Worm (Caenorhabditis elegans) whole organism, L3 larva: ENCODE data around the gene ZK1307.4.

Experiments
- ZK546.5 ChIP-seq: sonication (generic microtip); optimal IDR thresholded peaks from 2 replicates; lab custom pipeline; 2017; ENCODE audit warnings: missing biosample characterization, missing genetic modification characterization
- ama-1 ChIP-seq: fragments of 150-350 bp; optimal IDR thresholded peaks from 2 replicates; lab custom pipeline; 2018
- ceh-16 ChIP-seq: sonication (generic microtip); optimal IDR thresholded peaks from 2 replicates; lab custom pipeline; 2017; ENCODE audit warnings: missing biosample characterization, missing genetic modification characterization
- ceh-28 ChIP-seq: fragments of 150-350 bp; optimal IDR thresholded peaks from 2 replicates; lab custom pipeline; 2014; ENCODE audit warnings: missing biosample characterization, missing genetic modification reagents, missing genetic modification characterization
- ceh-9 ChIP-seq: sonication (generic microtip); optimal IDR thresholded peaks from 2 replicates; lab custom pipeline; 2018; ENCODE audit warnings: missing biosample characterization, missing genetic modification characterization
- daf-12 ChIP-seq: fragments of 150-350 bp; optimal IDR thresholded peaks from 2 replicates; lab custom pipeline; 2014; ENCODE audit warnings: missing biosample characterization, missing genetic modification reagents, missing genetic modification characterization
- egl-27 ChIP-seq: sonication (generic microtip); optimal IDR thresholded peaks from 4 replicates; lab custom pipeline; 2017; ENCODE audit warnings: missing biosample characterization, missing genetic modification reagents, missing genetic modification characterization
- egl-5 ChIP-seq: fragments of 150-350 bp; optimal IDR thresholded peaks from 2 replicates; lab custom pipeline; 2017; ENCODE audit warnings: missing biosample characterization, missing genetic modification reagents, missing genetic modification characterization, inconsistent platforms
- elt-1 ChIP-seq: fragments of 150-350 bp; optimal IDR thresholded peaks from 2 replicates; lab custom pipeline; 2014; ENCODE audit warnings: missing biosample characterization, missing genetic modification characterization
- elt-2 ChIP-seq: sonication (generic microtip); optimal IDR thresholded peaks from 2 replicates; lab custom pipeline; 2016; ENCODE audit warnings: missing genetic modification reagents, mild to moderate bottlenecking, missing genetic modification characterization, missing compliant biosample characterization
- elt-3 ChIP-seq, 3 experiments: fragments of 150-350 bp in 1 of 3; sonication (generic microtip) in 2 of 3; optimal IDR thresholded peaks; 2 replicates in 2 of 3; 4 replicates in 1 of 3; lab custom pipeline; 2014 to 2017; ENCODE audit warnings: missing biosample characterization in 3 of 3, missing genetic modification characterization in 3 of 3
- eor-1 ChIP-seq, 2 experiments: fragments of 150-350 bp; optimal IDR thresholded peaks; 2 replicates each; lab custom pipeline; 2014 to 2018; ENCODE audit warnings: missing biosample characterization in 2 of 2, missing genetic modification characterization in 2 of 2
- fos-1 ChIP-seq: fragments of 150-350 bp; optimal IDR thresholded peaks from 2 replicates; lab custom pipeline; 2014; ENCODE audit warnings: missing biosample characterization, missing genetic modification characterization
- hmg-11 ChIP-seq: sonication (generic microtip); optimal IDR thresholded peaks from 2 replicates; lab custom pipeline; 2016; ENCODE audit warnings: missing genetic modification characterization, missing compliant biosample characterization
- jun-1 ChIP-seq: fragments of 150-350 bp; optimal IDR thresholded peaks from 2 replicates; lab custom pipeline; 2014; ENCODE audit warnings: missing biosample characterization, missing genetic modification reagents, missing genetic modification characterization
- lin-15B ChIP-seq: fragments of 150-350 bp; optimal IDR thresholded peaks from 2 replicates; lab custom pipeline; 2014; ENCODE audit warnings: missing biosample characterization, missing genetic modification characterization
- lin-39 ChIP-seq: fragments of 150-350 bp; optimal IDR thresholded peaks from 2 replicates; lab custom pipeline; 2018; ENCODE audit warnings: missing biosample characterization, missing genetic modification reagents, missing genetic modification characterization
- lsy-12 ChIP-seq: sonication (generic microtip); optimal IDR thresholded peaks from 2 replicates; lab custom pipeline; 2016; ENCODE audit warnings: mild to moderate bottlenecking, missing genetic modification characterization, missing compliant biosample characterization
- mdl-1 ChIP-seq: fragments of 150-350 bp; optimal IDR thresholded peaks from 2 replicates; lab custom pipeline; 2014; ENCODE audit warnings: missing biosample characterization, missing genetic modification characterization
- mml-1 ChIP-seq: fragments of 150-350 bp; sonication (generic microtip); optimal IDR thresholded peaks from 3 replicates; lab custom pipeline; 2014; ENCODE audit warnings: missing biosample characterization, missing genetic modification characterization
- nfya-1 ChIP-seq: sonication (generic microtip); optimal IDR thresholded peaks from 2 replicates; lab custom pipeline; 2017; ENCODE audit warnings: missing genetic modification characterization, mild to moderate bottlenecking, missing compliant biosample characterization, antibody characterized with exemption, moderate library complexity; ENCODE audit not compliant: insufficient read depth
- nhr-11 ChIP-seq: fragments of 150-350 bp; optimal IDR thresholded peaks from 2 replicates; lab custom pipeline; 2014; ENCODE audit warnings: missing biosample characterization, missing genetic modification characterization
- nhr-12 ChIP-seq: fragments of 150-350 bp; optimal IDR thresholded peaks from 2 replicates; lab custom pipeline; 2014; ENCODE audit warnings: missing biosample characterization, missing genetic modification characterization
- nhr-23 ChIP-seq: fragments of 150-350 bp; optimal IDR thresholded peaks from 2 replicates; lab custom pipeline; 2014; ENCODE audit warnings: missing biosample characterization, missing genetic modification reagents, missing genetic modification characterization
- nhr-237 ChIP-seq: fragments of 150-350 bp; optimal IDR thresholded peaks from 2 replicates; lab custom pipeline; 2014; ENCODE audit warnings: missing biosample characterization, missing genetic modification characterization
- nhr-25 ChIP-seq: sonication (generic microtip); optimal IDR thresholded peaks from 2 replicates; lab custom pipeline; 2017; ENCODE audit warnings: missing biosample characterization, missing genetic modification characterization
- nhr-28 ChIP-seq: fragments of 150-350 bp; optimal IDR thresholded peaks from 2 replicates; lab custom pipeline; 2014; ENCODE audit warnings: missing biosample characterization, missing genetic modification characterization
- nhr-76 ChIP-seq: fragments of 150-350 bp; sonication (generic microtip); optimal IDR thresholded peaks from 5 replicates; lab custom pipeline; 2014; ENCODE audit warnings: missing biosample characterization, missing genetic modification characterization
- nhr-77 ChIP-seq: fragments of 150-350 bp; optimal IDR thresholded peaks from 2 replicates; lab custom pipeline; 2014; ENCODE audit warnings: missing biosample characterization, missing genetic modification characterization
- pha-4 ChIP-seq: fragments of 150-350 bp; optimal IDR thresholded peaks from 2 replicates; lab custom pipeline; 2014; ENCODE audit warnings: missing biosample characterization, missing genetic modification reagents, missing genetic modification characterization
- pqm-1 ChIP-seq: fragments of 150-350 bp; optimal IDR thresholded peaks from 2 replicates; lab custom pipeline; 2017; ENCODE audit warnings: missing biosample characterization, missing genetic modification characterization, inconsistent platforms
- sea-2 ChIP-seq: fragments of 150-350 bp; sonication (generic microtip); optimal IDR thresholded peaks from 4 replicates; lab custom pipeline; 2014; ENCODE audit warnings: missing biosample characterization, missing genetic modification reagents, missing genetic modification characterization
- skn-1 ChIP-seq: fragments of 150-350 bp; optimal IDR thresholded peaks from 2 replicates; lab custom pipeline; 2014; ENCODE audit warnings: missing biosample characterization, missing genetic modification characterization
- snpc-4 ChIP-seq: fragments of 150-350 bp; optimal IDR thresholded peaks from 2 replicates; lab custom pipeline; 2014; ENCODE audit warnings: missing biosample characterization, missing genetic modification characterization
- tbx-2 ChIP-seq: sonication (generic microtip); optimal IDR thresholded peaks from 2 replicates; lab custom pipeline; 2016; ENCODE audit warnings: mild to moderate bottlenecking, missing genetic modification characterization, missing compliant biosample characterization
- unc-62 ChIP-seq: fragments of 150-350 bp; sonication (generic microtip); optimal IDR thresholded peaks from 4 replicates; lab custom pipeline; 2014; ENCODE audit warnings: missing biosample characterization, missing genetic modification reagents, missing genetic modification characterization
- zag-1 ChIP-seq: fragments of 150-350 bp; optimal IDR thresholded peaks from 2 replicates; lab custom pipeline; 2014; ENCODE audit warnings: missing biosample characterization, missing genetic modification characterization
- ztf-11 ChIP-seq: fragments of 150-350 bp; optimal IDR thresholded peaks from 2 replicates; lab custom pipeline; 2014; ENCODE audit warnings: missing biosample characterization, missing genetic modification characterization
- ztf-4 ChIP-seq: fragments of 150-350 bp; optimal IDR thresholded peaks from 2 replicates; lab custom pipeline; 2014; ENCODE audit warnings: missing biosample characterization, missing genetic modification characterization

The ZK1307.4 gene

DNA sequence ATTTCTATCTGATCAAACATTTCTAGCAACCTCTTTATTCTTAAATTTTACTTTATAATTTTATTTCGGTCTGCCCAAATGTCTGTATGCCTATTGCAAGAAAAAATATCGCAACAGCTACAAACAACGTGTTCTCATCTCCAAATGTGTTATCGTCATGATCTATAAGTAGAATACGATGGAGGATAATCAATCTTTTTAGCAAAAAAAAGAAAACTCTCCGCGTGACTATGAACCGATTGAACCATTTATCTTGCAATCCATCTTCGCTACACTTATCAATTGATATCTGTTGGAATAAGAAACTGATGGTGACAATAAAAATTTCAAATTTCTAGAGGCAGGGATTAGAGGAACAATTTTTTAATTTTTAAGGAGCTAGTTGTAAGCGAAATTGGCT is 45.6 kb downstream of the ZK1307.4 start:
- TF ChIP-seq elt-1 (tag; lab: Kevin White, UChicago) (peak; percentile 93), eor-1 (tag; optimal IDR thresholded peaks at IDR 0.05; lab: Kevin White, UChicago) (no peak), unc-62 (GFP tag; lab: Kevin White, UChicago) (no peak), nhr-23 (tag; lab: Kevin White, UChicago) (peak; percentile 30), elt-2 (tag; lab: Kevin White, UChicago) (no peak)
- TF ChIP-seq, all 47 proteins: peak for 2

ce11 chrII:9605336-9605735 is 46.3 kb downstream of the ZK1307.4 start, which contains the start of gene nhr-19:
Gene nhr-19 (minus strand): TSS chrII:9605526.
- TF ChIP-seq nhr-28 (tag; lab: Kevin White, UChicago) (no peak), ztf-4 (tag; lab: Kevin White, UChicago) (no peak), pha-4 (tag; lab: Kevin White, UChicago) (peak; percentile 85), nhr-25 (tag; lab: Kevin White, UChicago) (no peak), mdl-1 (tag; lab: Kevin White, UChicago) (peak; percentile 17)

DNA sequence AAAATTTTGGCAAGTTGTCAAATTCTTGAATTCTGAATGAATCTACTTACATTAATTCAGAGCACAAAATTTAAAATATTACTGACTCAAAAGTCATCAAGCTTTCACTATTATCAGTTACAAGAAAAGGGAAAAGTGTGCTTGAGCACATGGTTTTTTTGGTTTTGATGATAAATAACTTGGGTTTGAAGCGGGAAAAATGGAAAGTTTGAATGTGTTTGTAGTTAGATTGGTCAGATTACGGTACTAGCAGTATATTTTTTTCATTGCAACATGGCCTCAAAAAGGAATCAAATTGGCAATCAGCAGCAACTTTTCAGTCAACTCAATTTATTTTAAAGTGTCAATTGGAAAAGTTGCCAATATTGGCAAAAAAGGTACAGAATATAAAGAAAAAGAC is 46.9 kb downstream of the ZK1307.4 start:
- TF ChIP-seq jun-1 (no peak), tbx-2 (tag; lab: Kevin White, UChicago) (no peak), lin-39 (tag; lab: Kevin White, UChicago) (no peak), nhr-25 (tag; lab: Kevin White, UChicago) (no peak), nhr-77 (tag; lab: Kevin White, UChicago) (no peak), elt-2 (tag; lab: Kevin White, UChicago) (peak; percentile 24), mdl-1 (tag; lab: Kevin White, UChicago) (no peak), pqm-1 (tag; lab: Kevin White, UChicago) (peak; percentile 53), ceh-9 (tag; lab: Kevin White, UChicago) (no peak), elt-1 (tag; lab: Kevin White, UChicago) (no peak), zag-1 (no peak), ZK546.5 (tag; lab: Kevin White, UChicago) (no peak), pha-4 (tag; lab: Kevin White, UChicago) (peak; percentile 3), ceh-28 (tag; lab: Kevin White, UChicago) (no peak), ceh-16 (tag; lab: Kevin White, UChicago) (no peak), eor-1 (tag; optimal IDR thresholded peaks at IDR 0.05; lab: Kevin White, UChicago) (no peak), ztf-11 (tag; lab: Kevin White, UChicago) (no peak), ama-1 (lab: Kevin White, UChicago) (no peak), ztf-4 (tag; lab: Kevin White, UChicago) (no peak), nhr-76 (tag; lab: Kevin White, UChicago) (no peak), skn-1 (tag; lab: Kevin White, UChicago) (peak; percentile 18), unc-62 (GFP tag; lab: Kevin White, UChicago) (no peak), nhr-28 (tag; lab: Kevin White, UChicago) (no peak), egl-5 (tag; lab: Kevin White, UChicago) (no peak)

ce11 chrII:9604063-9604462 is 47.5 kb downstream of the ZK1307.4 start:
- peak; percentile 87 for TF ChIP-seq pqm-1 (tag; lab: Kevin White, UChicago)
- TF ChIP-seq nhr-11 = no peak
- TF ChIP-seq ceh-9 (tag; lab: Kevin White, UChicago) = no peak
- no peak for TF ChIP-seq nhr-12 (tag; lab: Kevin White, UChicago)
- no peak for TF ChIP-seq nhr-23 (tag; lab: Kevin White, UChicago)
- no peak for TF ChIP-seq mdl-1 (tag; lab: Kevin White, UChicago)
- no peak for TF ChIP-seq lin-15B (tag; lab: Kevin White, UChicago)
- TF ChIP-seq daf-12 = no peak
- TF ChIP-seq ztf-4 (tag; lab: Kevin White, UChicago) = no peak
- TF ChIP-seq jun-1 = no peak
- peak; percentile 18 for TF ChIP-seq pha-4 (tag; lab: Kevin White, UChicago)
- TF ChIP-seq elt-1 (tag; lab: Kevin White, UChicago) = no peak
- TF ChIP-seq hmg-11 (tag; lab: Kevin White, UChicago) = no peak
- no peak for TF ChIP-seq lsy-12 (tag; lab: Kevin White, UChicago)
- peak; percentile 34 for TF ChIP-seq lin-39 (tag; lab: Kevin White, UChicago)
- TF ChIP-seq elt-3 (tag; optimal IDR thresholded peaks at IDR 0.05; lab: Kevin White, UChicago) = no peak
- TF ChIP-seq ama-1 (lab: Kevin White, UChicago) = peak; percentile 35
- TF ChIP-seq snpc-4 (tag; lab: Kevin White, UChicago) = no peak
- no peak for TF ChIP-seq mml-1 (tag; lab: Kevin White, UChicago)
- TF ChIP-seq sea-2 = no peak
- peak; percentile 3 for TF ChIP-seq nfya-1 (tag; lab: Kevin White, UChicago)
- TF ChIP-seq elt-2 (tag; lab: Kevin White, UChicago) = peak; percentile 68
- TF ChIP-seq nhr-237 (tag; lab: Kevin White, UChicago) = no peak
- no peak for TF ChIP-seq egl-5 (tag; lab: Kevin White, UChicago)
- no peak for TF ChIP-seq fos-1 (tag; lab: Kevin White, UChicago)
- TF ChIP-seq egl-27 (tag; lab: Kevin White, UChicago) = no peak
- no peak for TF ChIP-seq ZK546.5 (tag; lab: Kevin White, UChicago)
- no peak for TF ChIP-seq tbx-2 (tag; lab: Kevin White, UChicago)
